Fruit fly (Drosophila melanogaster) whole organism: Measurements from ENCODE around the gene Nufip.

Experiments
- CG8478 ChIP-seq: fragments of >200 bp; optimal IDR thresholded peaks from 2 replicates; lab custom pipeline; 2018; ENCODE audit warnings: inconsistent platforms
- EcR ChIP-seq, 2 experiments: fragments of >200 bp; optimal IDR thresholded peaks; 2 replicates each; lab custom pipeline; 2017; ENCODE audit warnings: missing biosample characterization in 2 of 2, missing genetic modification characterization in 2 of 2, missing genetic modification reagents in 2 of 2
- psq ChIP-seq: fragments of >200 bp; optimal IDR thresholded peaks from 2 replicates; lab custom pipeline; 2017
- usp ChIP-seq: fragments of >200 bp; optimal IDR thresholded peaks from 2 replicates; lab custom pipeline; 2017; ENCODE audit warnings: missing biosample characterization, missing genetic modification characterization, mixed read lengths

- TF ChIP-seq psq (lab: Kevin White, UChicago) (no peak), EcR (GFP tag; optimal IDR thresholded peaks at IDR 0.05; lab: Kevin White, UChicago) (no peak), usp (GFP tag; lab: Kevin White, UChicago) (no peak), CG8478 (lab: Kevin White, UChicago) (no peak)
Measured at dm6 chr3L:18744188-18744587, 4.0 kb downstream of the Nufip start, which contains the start of gene CG6885.
